Worm (Caenorhabditis elegans) whole organism, young adult: ENCODE data around the gene sri-61.

Experiments used
- B0035.1 ChIP-seq: sonication (generic microtip); optimal IDR thresholded peaks from 2 replicates; lab custom pipeline; 2016; ENCODE audit warnings: missing genetic modification characterization, mild to moderate bottlenecking, missing compliant biosample characterization, missing genotype, missing genetic modification reagents
- B0336.3 ChIP-seq: fragments of 200-800 bp; sonication (Bioruptor generic); IDR thresholded peaks from 2 replicates; pipeline ENCODE4 v1.3.6; 2022; ENCODE audit warnings: missing genetic modification characterization, missing compliant biosample characterization
- F23B12.7 ChIP-seq: sonication (generic microtip); optimal IDR thresholded peaks from 2 replicates; lab custom pipeline; 2017; ENCODE audit warnings: missing genetic modification characterization, mild to moderate bottlenecking, missing compliant biosample characterization, antibody characterized with exemption, moderate library complexity; ENCODE audit not compliant: insufficient read depth
- F37B4.10 ChIP-seq: fragments of 200-800 bp; sonication (Bioruptor generic); IDR thresholded peaks from 2 replicates; pipeline ENCODE4 v1.3.6; 2022; ENCODE audit warnings: missing genetic modification characterization, missing compliant biosample characterization
- F49E8.2 ChIP-seq: sonication (generic microtip); optimal IDR thresholded peaks from 3 replicates; lab custom pipeline; 2017; ENCODE audit warnings: missing genetic modification characterization, mild to moderate bottlenecking, missing compliant biosample characterization, antibody characterized with exemption, moderate library complexity; ENCODE audit not compliant: insufficient read depth
- F55B11.4 ChIP-seq: sonication (generic microtip); optimal IDR thresholded peaks from 2 replicates; lab custom pipeline; 2016; ENCODE audit warnings: missing compliant biosample characterization, missing genetic modification characterization, borderline replicate concordance; ENCODE audit not compliant: insufficient read depth
- T26A5.8 ChIP-seq: sonication (generic microtip); optimal IDR thresholded peaks from 2 replicates; lab custom pipeline; 2016; ENCODE audit warnings: missing genetic modification characterization, missing compliant biosample characterization
- Y53F4B.3 ChIP-seq: fragments of 200-800 bp; sonication (Bioruptor generic); IDR thresholded peaks from 2 replicates; pipeline ENCODE4 v1.3.6; 2022; ENCODE audit warnings: missing genetic modification reagents, missing genetic modification characterization, missing compliant biosample characterization
- Y79H2A.3 ChIP-seq: fragments of 200-800 bp; sonication (Bioruptor generic); conservative IDR thresholded peaks from 2 replicates; pipeline ENCODE4 v1.3.6; 2022; ENCODE audit warnings: missing genetic modification reagents, missing genetic modification characterization, missing compliant biosample characterization
- akir-1 ChIP-seq: fragments of 200-800 bp; sonication (Bioruptor generic); optimal IDR thresholded peaks from 2 replicates; lab custom pipeline; 2018; ENCODE audit warnings: mild to moderate bottlenecking, missing genetic modification characterization, moderate library complexity, missing compliant biosample characterization
- attf-5 ChIP-seq: fragments of 200-800 bp; sonication (Bioruptor generic); optimal IDR thresholded peaks from 2 replicates; lab custom pipeline; 2018; ENCODE audit warnings: mild to moderate bottlenecking, missing genetic modification characterization, missing compliant biosample characterization
- bed-1 ChIP-seq: fragments of 200-800 bp; sonication (Bioruptor generic); IDR thresholded peaks from 2 replicates; pipeline ENCODE4 v1.3.6; 2022; ENCODE audit warnings: missing genetic modification reagents, missing genetic modification characterization, missing compliant biosample characterization
- bed-2 ChIP-seq: fragments of 200-800 bp; sonication (Bioruptor generic); IDR thresholded peaks from 2 replicates; pipeline ENCODE4 v1.3.6; 2022; ENCODE audit warnings: missing genetic modification reagents, missing genetic modification characterization, missing compliant biosample characterization
- ceh-100 ChIP-seq: fragments of 200-800 bp; sonication (Bioruptor generic); IDR thresholded peaks from 2 replicates; pipeline ENCODE4 v1.3.6; 2022; ENCODE audit warnings: missing genetic modification reagents, missing genetic modification characterization, missing compliant biosample characterization
- ceh-58 ChIP-seq: fragments of 200-800 bp; sonication (Bioruptor generic); IDR thresholded peaks from 2 replicates; pipeline ENCODE4 v1.3.6; 2022; ENCODE audit warnings: missing genetic modification characterization, missing compliant biosample characterization
- chd-7 ChIP-seq: sonication (generic microtip); optimal IDR thresholded peaks from 2 replicates; lab custom pipeline; 2016; ENCODE audit warnings: mild to moderate bottlenecking, missing genetic modification characterization, moderate library complexity, missing compliant biosample characterization
- dox-1 ChIP-seq: fragments of 200-800 bp; sonication (Bioruptor generic); IDR thresholded peaks from 2 replicates; pipeline ENCODE4 v1.3.6; 2022; ENCODE audit warnings: missing genetic modification reagents, missing genetic modification characterization, missing compliant biosample characterization
- egl-18 ChIP-seq: fragments of 200-800 bp; sonication (Bioruptor generic); IDR thresholded peaks from 2 replicates; pipeline ENCODE4 v1.3.6; 2022; ENCODE audit warnings: missing genetic modification reagents, missing genetic modification characterization, missing compliant biosample characterization
- ekl-4 ChIP-seq: fragments of 200-800 bp; sonication (Bioruptor generic); IDR thresholded peaks from 2 replicates; pipeline ENCODE4 v1.3.6; 2022; ENCODE audit warnings: missing genetic modification reagents, missing genetic modification characterization, missing compliant biosample characterization
- fkh-3 ChIP-seq: sonication (generic microtip); optimal IDR thresholded peaks from 2 replicates; lab custom pipeline; 2016; ENCODE audit warnings: mild to moderate bottlenecking, missing genetic modification characterization, missing compliant biosample characterization
- him-1 ChIP-seq: sonication (generic microtip); optimal IDR thresholded peaks from 2 replicates; lab custom pipeline; 2016; ENCODE audit warnings: missing genotype, missing genetic modification reagents, missing genetic modification characterization, missing compliant biosample characterization
- lag-1 ChIP-seq: fragments of 200-800 bp; sonication (Bioruptor generic); IDR thresholded peaks from 2 replicates; pipeline ENCODE4 v1.3.6; 2022; ENCODE audit warnings: missing genetic modification reagents, missing genetic modification characterization, missing compliant biosample characterization
- let-607 ChIP-seq, 2 experiments: fragments of 200-800 bp in 1 of 2; sonication (Bioruptor generic) in 1 of 2; sonication (generic microtip) in 1 of 2; optimal IDR thresholded peaks; 2 replicates each; lab custom pipeline; 2016 to 2018; ENCODE audit warnings: mild to moderate bottlenecking in 2 of 2, missing compliant biosample characterization in 2 of 2, missing genetic modification characterization in 2 of 2, moderate library complexity in 2 of 2, missing genotype in 1 of 2
- lin-26 ChIP-seq: fragments of 200-800 bp; sonication (Bioruptor generic); IDR thresholded peaks from 2 replicates; pipeline ENCODE4 v1.3.6; 2022; ENCODE audit warnings: missing genetic modification reagents, missing genetic modification characterization, missing compliant biosample characterization
- lin-35 ChIP-seq, 3 experiments: fragments of 150-350 bp in 2 of 3; sonication (generic microtip) in 1 of 3; optimal IDR thresholded peaks; 2 replicates each; lab custom pipeline; 2014 to 2018; ENCODE audit warnings: missing biosample characterization in 3 of 3, missing genetic modification characterization in 3 of 3, missing genetic modification reagents in 3 of 3
- lin-40 ChIP-seq: sonication (generic microtip); optimal IDR thresholded peaks from 2 replicates; lab custom pipeline; 2016; ENCODE audit warnings: missing genetic modification characterization, mild to moderate bottlenecking, missing compliant biosample characterization, missing genotype, missing genetic modification reagents
- madf-10 ChIP-seq: sonication (generic microtip); optimal IDR thresholded peaks from 2 replicates; lab custom pipeline; 2016; ENCODE audit warnings: mild to moderate bottlenecking, missing genetic modification characterization, missing compliant biosample characterization
- madf-3 ChIP-seq: fragments of 200-800 bp; sonication (Bioruptor generic); IDR thresholded peaks from 2 replicates; pipeline ENCODE4 v1.3.6; 2022; ENCODE audit warnings: missing genetic modification reagents, missing genetic modification characterization, missing compliant biosample characterization
- madf-6 ChIP-seq: fragments of 200-800 bp; sonication (Bioruptor generic); IDR thresholded peaks from 2 replicates; pipeline ENCODE4 v1.3.6; 2022; ENCODE audit warnings: missing genetic modification reagents, missing genetic modification characterization, missing compliant biosample characterization
- nfyb-1 ChIP-seq: fragments of 200-800 bp; sonication (Bioruptor generic); IDR thresholded peaks from 2 replicates; pipeline ENCODE4 v1.3.6; 2022; ENCODE audit warnings: missing genetic modification reagents, missing genetic modification characterization, missing compliant biosample characterization
- nhr-120 ChIP-seq: fragments of 200-800 bp; sonication (Bioruptor generic); IDR thresholded peaks from 2 replicates; pipeline ENCODE4 v1.3.6; 2022; ENCODE audit warnings: missing genetic modification characterization, missing compliant biosample characterization
- pbrm-1 ChIP-seq: fragments of 200-800 bp; sonication (Bioruptor generic); IDR thresholded peaks from 2 replicates; pipeline ENCODE4 v1.3.6; 2022; ENCODE audit warnings: missing genetic modification reagents, missing genetic modification characterization, missing compliant biosample characterization
- repo-1 ChIP-seq: sonication (generic microtip); optimal IDR thresholded peaks from 2 replicates; lab custom pipeline; 2017; ENCODE audit warnings: mild to moderate bottlenecking, missing genetic modification characterization, missing compliant biosample characterization
- sea-2 ChIP-seq: fragments of 200-800 bp; sonication (Bioruptor generic); IDR thresholded peaks from 2 replicates; pipeline ENCODE4 v1.3.6; 2022; ENCODE audit warnings: missing genetic modification characterization, missing compliant biosample characterization
- snpc-1.3 ChIP-seq: sonication (generic microtip); optimal IDR thresholded peaks from 2 replicates; lab custom pipeline; 2017; ENCODE audit warnings: missing genetic modification characterization, mild to moderate bottlenecking, missing compliant biosample characterization, antibody characterized with exemption, moderate library complexity, missing genotype, missing genetic modification reagents; ENCODE audit not compliant: insufficient read depth
- snpc-3.4 ChIP-seq: sonication (generic microtip); optimal IDR thresholded peaks from 2 replicates; lab custom pipeline; 2017; ENCODE audit warnings: missing genetic modification characterization, mild to moderate bottlenecking, missing compliant biosample characterization, antibody characterized with exemption, moderate library complexity, missing genotype, missing genetic modification reagents
- snpc-4 ChIP-seq, 5 experiments: fragments of 150-350 bp in 1 of 5; sonication (generic microtip) in 4 of 5; optimal IDR thresholded peaks; 2 replicates each; lab custom pipeline; 2014 to 2018; ENCODE audit warnings: missing genetic modification characterization in 5 of 5, missing biosample characterization in 3 of 5, antibody characterized with exemption in 2 of 5, mild to moderate bottlenecking in 2 of 5, missing compliant biosample characterization in 2 of 5, missing genotype in 2 of 5, moderate library complexity in 2 of 5, missing genetic modification reagents in 1 of 5
- somi-1 ChIP-seq: fragments of 200-800 bp; sonication (Bioruptor generic); optimal IDR thresholded peaks from 2 replicates; lab custom pipeline; 2018; ENCODE audit warnings: mild to moderate bottlenecking, missing genetic modification characterization, missing compliant biosample characterization
- tbp1 ChIP-seq: fragments of 200-800 bp; sonication (Bioruptor generic); optimal IDR thresholded peaks from 2 replicates; lab custom pipeline; 2018; ENCODE audit warnings: mild to moderate bottlenecking, missing genetic modification characterization, missing compliant biosample characterization
- tbx-9 ChIP-seq: sonication (generic microtip); optimal IDR thresholded peaks from 2 replicates; lab custom pipeline; 2016; ENCODE audit warnings: borderline replicate concordance, missing genetic modification characterization, inconsistent platforms, missing compliant biosample characterization
- unc-130 ChIP-seq: sonication (generic microtip); optimal IDR thresholded peaks from 2 replicates; lab custom pipeline; 2016; ENCODE audit warnings: missing genetic modification reagents, missing genetic modification characterization, missing compliant biosample characterization
- ztf-22 ChIP-seq: fragments of 200-800 bp; sonication (Bioruptor generic); optimal IDR thresholded peaks from 2 replicates; lab custom pipeline; 2018; ENCODE audit warnings: mild to moderate bottlenecking, missing genetic modification characterization, moderate library complexity, missing compliant biosample characterization
- ztf-6 ChIP-seq: fragments of 200-800 bp; sonication (Bioruptor generic); IDR thresholded peaks from 2 replicates; pipeline ENCODE4 v1.3.6; 2022; ENCODE audit warnings: missing genetic modification reagents, missing genetic modification characterization, missing compliant biosample characterization

Gene sri-61

ce11 chrII:2686985-2687675 is 13.0 kb downstream of the sri-61 start, which contains the start of the genes sup-9 and nspf-1:
TSS of gene sup-9 (minus strand) at chrII:2687027.
TSS of gene nspf-1 (plus strand) at chrII:2687625.
- TF ChIP-seq attf-5 (GFP tag; lab: Kevin White, UChicago): no peak
- TF ChIP-seq ekl-4 (GFP tag; lab: Robert Waterston, UW): no peak
- no peak for TF ChIP-seq T26A5.8
- no peak for TF ChIP-seq sea-2 (GFP tag; lab: Robert Waterston, UW)
- no peak for TF ChIP-seq bed-1
- no peak for TF ChIP-seq dox-1
- TF ChIP-seq akir-1 (GFP tag; lab: Kevin White, UChicago): no peak
- no peak for TF ChIP-seq him-1
- no peak for TF ChIP-seq lin-35 (GFP tag; optimal IDR thresholded peaks at IDR 0.05; lab: Kevin White, UChicago)
- no peak for TF ChIP-seq B0035.1
- no peak for TF ChIP-seq tbx-9
- TF ChIP-seq snpc-1.3 (tag; lab: Kevin White, UChicago): no peak
- no peak for TF ChIP-seq lag-1
- TF ChIP-seq egl-18 (GFP tag; lab: Robert Waterston, UW): no peak
- no peak for TF ChIP-seq ceh-100

- TF ChIP-seq ztf-6 (GFP tag; lab: Robert Waterston, UW) (no peak), madf-3 (GFP tag; lab: Robert Waterston, UW) (no peak), bed-2 (GFP tag; lab: Robert Waterston, UW) (no peak), chd-7 (no peak), madf-6 (GFP tag; lab: Robert Waterston, UW) (no peak)
These were observed 15.3 kb downstream of the sri-61 start for ce11 chrII:2684783-2685182.

- no peak for TF ChIP-seq ceh-58 (GFP tag; lab: Robert Waterston, UW)
- TF ChIP-seq F23B12.7 (tag; lab: Kevin White, UChicago): no peak
- no peak for TF ChIP-seq snpc-3.4 (tag; lab: Kevin White, UChicago)
- TF ChIP-seq lin-40: no peak
- no peak for TF ChIP-seq unc-130 (GFP tag; lab: Kevin White, UChicago)
- TF ChIP-seq tbp1: no peak
- no peak for TF ChIP-seq sea-2 (GFP tag; lab: Robert Waterston, UW)
- no peak for TF ChIP-seq nfyb-1 (GFP tag; lab: Robert Waterston, UW)
- TF ChIP-seq Y53F4B.3: no peak
- no peak for TF ChIP-seq repo-1 (tag; lab: Kevin White, UChicago)
- no peak for TF ChIP-seq lin-35 (GFP tag; optimal IDR thresholded peaks at IDR 0.05; lab: Kevin White, UChicago)
- no peak for TF ChIP-seq ekl-4 (GFP tag; lab: Robert Waterston, UW)
- TF ChIP-seq B0336.3: no peak
- TF ChIP-seq snpc-4 (GFP tag; optimal IDR thresholded peaks at IDR 0.05; lab: Kevin White, UChicago): no peak
- no peak for TF ChIP-seq snpc-4 (tag; optimal IDR thresholded peaks at IDR 0.05; lab: Kevin White, UChicago)
- no peak for TF ChIP-seq F55B11.4 (tag; lab: Kevin White, UChicago)
- no peak for TF ChIP-seq F37B4.10 (GFP tag; lab: Robert Waterston, UW)
These were observed 15.9 kb downstream of the sri-61 start, which contains the start of gene ceh-87 for ce11 chrII:2684208-2684607. TSS of gene ceh-87 (minus strand) at chrII:2684308.

- no peak for TF ChIP-seq Y79H2A.3 (GFP tag; lab: Robert Waterston, UW)
- no peak for TF ChIP-seq F49E8.2
- no peak for TF ChIP-seq let-607 (tag; optimal IDR thresholded peaks at IDR 0.05; lab: Kevin White, UChicago)
- TF ChIP-seq nfyb-1 (GFP tag; lab: Robert Waterston, UW): no peak
- TF ChIP-seq nhr-120 (GFP tag; lab: Robert Waterston, UW): no peak
- no peak for TF ChIP-seq lin-26 (GFP tag; lab: Robert Waterston, UW)
- TF ChIP-seq T26A5.8: no peak
- TF ChIP-seq madf-10: no peak
- no peak for TF ChIP-seq ceh-58 (GFP tag; lab: Robert Waterston, UW)
- no peak for TF ChIP-seq ztf-22 (GFP tag; lab: Kevin White, UChicago)
- no peak for TF ChIP-seq lin-35 (GFP tag; optimal IDR thresholded peaks at IDR 0.05; lab: Kevin White, UChicago)
- TF ChIP-seq somi-1 (GFP tag; lab: Kevin White, UChicago): no peak
- no peak for TF ChIP-seq pbrm-1
- no peak for TF ChIP-seq fkh-3 (tag; lab: Kevin White, UChicago)
- TF ChIP-seq ztf-6 (GFP tag; lab: Robert Waterston, UW): no peak
These were observed 19.0 kb downstream of the sri-61 start, which contains the start of gene F34D6.1 for ce11 chrII:2681118-2681517. TSS of gene F34D6.1 (minus strand) at chrII:2681218.
